Fruit fly (Drosophila melanogaster) whole organism, adult: ENCODE results near the gene CG5653.

Source experiments
- CG1620 ChIP-seq: fragments of 200-800 bp; sonication (Bioruptor generic); optimal IDR thresholded peaks from 2 replicates; lab custom pipeline; 2016; ENCODE audit warnings: missing biosample characterization, missing genetic modification characterization
- CG5204 ChIP-seq: fragments of 200-800 bp; sonication (Bioruptor generic); optimal IDR thresholded peaks from 2 replicates; lab custom pipeline; 2016; ENCODE audit warnings: missing biosample characterization, missing genetic modification characterization
- CG7101 ChIP-seq: fragments of 200-800 bp; sonication (Bioruptor generic); optimal IDR thresholded peaks from 2 replicates; lab custom pipeline; 2018; ENCODE audit warnings: missing biosample characterization, mild to moderate bottlenecking, missing genetic modification characterization, moderate library complexity
- Clk ChIP-seq: fragments of 200-800 bp; sonication (Bioruptor generic); optimal IDR thresholded peaks from 2 replicates; lab custom pipeline; 2017; ENCODE audit warnings: missing biosample characterization, missing genetic modification characterization
- Crg-1 ChIP-seq: fragments of 200-800 bp; sonication (Bioruptor generic); optimal IDR thresholded peaks from 2 replicates; lab custom pipeline; 2016; ENCODE audit warnings: missing biosample characterization, missing genetic modification characterization
- Mnt ChIP-seq: fragments of 200-800 bp; sonication (Bioruptor generic); optimal IDR thresholded peaks from 2 replicates; lab custom pipeline; 2016; ENCODE audit warnings: missing biosample characterization, mild to moderate bottlenecking, missing genetic modification characterization
- bab1 ChIP-seq: fragments of 200-800 bp; sonication (Bioruptor generic); optimal IDR thresholded peaks from 3 replicates; lab custom pipeline; 2019; ENCODE audit warnings: missing biosample characterization, mild to moderate bottlenecking, missing genetic modification characterization, moderate library complexity
- cic ChIP-seq: fragments of 200-800 bp; sonication (Bioruptor generic); optimal IDR thresholded peaks from 2 replicates; lab custom pipeline; 2017; ENCODE audit warnings: missing biosample characterization, mild to moderate bottlenecking, missing genetic modification characterization, moderate library complexity
- cnc ChIP-seq, 2 experiments: fragments of >200 bp; optimal IDR thresholded peaks; 2 replicates each; lab custom pipeline; 2017
- kay ChIP-seq: fragments of 200-800 bp; sonication (Bioruptor generic); peaks from one replicate; lab custom pipeline; 2016; ENCODE audit warnings: missing biosample characterization, missing genetic modification characterization, borderline replicate concordance
- ovo ChIP-seq: fragments of 200-800 bp; sonication (Bioruptor generic); optimal IDR thresholded peaks from 2 replicates; lab custom pipeline; 2016; ENCODE audit warnings: missing biosample characterization, missing genetic modification characterization
- toe ChIP-seq: fragments of 200-800 bp; sonication (Bioruptor generic); optimal IDR thresholded peaks from 2 replicates; lab custom pipeline; 2016; ENCODE audit warnings: missing biosample characterization, missing genetic modification characterization

dm6 chr3L:8981495-8981894 is 15.3 kb upstream of the CG5653 start, which contains the start of gene CG13314:
- TF ChIP-seq toe (GFP tag; lab: Kevin White, UChicago), result no peak
- no peak for TF ChIP-seq kay (GFP tag; lab: Kevin White, UChicago)
- no peak for TF ChIP-seq CG5204 (GFP tag; lab: Kevin White, UChicago)
- TF ChIP-seq bab1 (GFP tag; lab: Kevin White, UChicago), result no peak
- no peak for TF ChIP-seq ovo (GFP tag; lab: Kevin White, UChicago)
- TF ChIP-seq CG7101 (tag; lab: Kevin White, UChicago), result no peak
- no peak for TF ChIP-seq Crg-1
- TF ChIP-seq Mnt (GFP tag; lab: Kevin White, UChicago), result no peak
- TF ChIP-seq CG1620 (GFP tag; lab: Kevin White, UChicago), result no peak
- TF ChIP-seq Clk (GFP tag; lab: Kevin White, UChicago), result no peak
- TF ChIP-seq cic, result no peak
- TF ChIP-seq cnc (optimal IDR thresholded peaks at IDR 0.05; lab: Kevin White, UChicago), result no peak
